Worm (Caenorhabditis elegans): ENCODE data around the gene dyf-6.

dyf-6 gene

ce11 chrX:10386408-10386807 is at the start of gene dyf-6:
TSS of gene dyf-6 (minus strand) at chrX:10386508.
- TF ChIP-seq lin-35 (GFP tag; optimal IDR thresholded peaks at IDR 0.05) (no peak), zfh-2 (GFP tag; conservative IDR thresholded peaks at IDR 0.05) (no peak), Y95B8A.8 (GFP tag; IDR thresholded peaks at IDR 0.05) (no peak), rpc-1 (optimal IDR thresholded peaks at IDR 0.05) (no peak), rpc-1 (tag; optimal IDR thresholded peaks at IDR 0.05) (no peak), lsy-27 (tag; optimal IDR thresholded peaks at IDR 0.05; ENCODE audit: borderline replicate concordance, insufficient read depth) (no peak), bed-1 (GFP tag; IDR thresholded peaks at IDR 0.05) (no peak), rec-8 (tag; optimal IDR thresholded peaks at IDR 0.05) (no peak), nhr-179 (tag; optimal IDR thresholded peaks at IDR 0.05) (no peak), zim-3 (tag; optimal IDR thresholded peaks at IDR 0.05) (no peak), F57C9.4 (tag; optimal IDR thresholded peaks at IDR 0.05) (no peak), hmg-20 (GFP tag; IDR thresholded peaks at IDR 0.05) (no peak), snpc-1.1 (tag; optimal IDR thresholded peaks at IDR 0.05; ENCODE audit: insufficient read depth) (no peak), lir-1 (GFP tag; conservative IDR thresholded peaks at IDR 0.05) (no peak), F23B12.7 (tag; optimal IDR thresholded peaks at IDR 0.05; ENCODE audit: insufficient read depth) (no peak), egl-44 (GFP tag; IDR thresholded peaks at IDR 0.05) (no peak), sptf-2 (GFP tag; optimal IDR thresholded peaks at IDR 0.05) (no peak), let-607 (tag; optimal IDR thresholded peaks at IDR 0.05) (no peak), mel-28 (tag; optimal IDR thresholded peaks at IDR 0.05; ENCODE audit: borderline replicate concordance) (no peak), hlh-26 (GFP tag; conservative IDR thresholded peaks at IDR 0.05) (no peak), hsf-1 (GFP tag; IDR thresholded peaks at IDR 0.05) (no peak)

- no peak for TF ChIP-seq nfya-1 (tag; optimal IDR thresholded peaks at IDR 0.05; ENCODE audit: borderline replicate concordance, insufficient read depth)
- TF ChIP-seq let-607 (tag; optimal IDR thresholded peaks at IDR 0.05), result no peak
- TF ChIP-seq egrh-3 (GFP tag; IDR thresholded peaks at IDR 0.05), result peak; percentile 66; the same call in 1 of the 2 replicates
- TF ChIP-seq Y67H2A.10 (GFP tag; conservative IDR thresholded peaks at IDR 0.05), result no peak
- TF ChIP-seq nhr-179 (tag; optimal IDR thresholded peaks at IDR 0.05), result no peak
- TF ChIP-seq Y53F4B.3 (GFP tag; IDR thresholded peaks at IDR 0.05), result no peak
- TF ChIP-seq F49E8.2 (tag; optimal IDR thresholded peaks at IDR 0.05; ENCODE audit: insufficient read depth), result no peak
- TF ChIP-seq snpc-4 (GFP tag; optimal IDR thresholded peaks at IDR 0.05), result no peak
- no peak for TF ChIP-seq snpc-4 (tag; optimal IDR thresholded peaks at IDR 0.05)
- no peak for TF ChIP-seq ceh-91 (GFP tag; IDR thresholded peaks at IDR 0.05)
- TF ChIP-seq unc-130 (GFP tag; optimal IDR thresholded peaks at IDR 0.05), result no peak
- TF ChIP-seq hmg-1.2 (GFP tag; IDR thresholded peaks at IDR 0.05), result peak; percentile 55
- 0 out of 2 replicates have a peak, but pooled peaks have one; percentile 48 for TF ChIP-seq pbrm-1 (GFP tag; IDR thresholded peaks at IDR 0.05)
- no peak for TF ChIP-seq madf-8 (GFP tag; conservative IDR thresholded peaks at IDR 0.05)
- no peak for TF ChIP-seq sptf-2 (GFP tag; optimal IDR thresholded peaks at IDR 0.05)
- TF ChIP-seq K12H6.12 (tag; optimal IDR thresholded peaks at IDR 0.05), result peak; percentile 89
- TF ChIP-seq K11D2.4 (GFP tag; IDR thresholded peaks at IDR 0.05), result peak; percentile 64; the same call in 1 of the 2 replicates
- 0 out of 2 replicates have a peak, but pooled peaks have one; percentile 62 for TF ChIP-seq egl-18 (GFP tag; IDR thresholded peaks at IDR 0.05)
- TF ChIP-seq lag-1 (GFP tag; IDR thresholded peaks at IDR 0.05), result no peak
- TF ChIP-seq snpc-3.4 (tag; optimal IDR thresholded peaks at IDR 0.05), result no peak
- TF ChIP-seq ztf-6 (GFP tag; IDR thresholded peaks at IDR 0.05), result peak; percentile 60; the same call in 1 of the 2 replicates
- TF ChIP-seq lsy-27 (tag; optimal IDR thresholded peaks at IDR 0.05; ENCODE audit: borderline replicate concordance, insufficient read depth), result no peak
- no peak for TF ChIP-seq lin-26 (GFP tag; IDR thresholded peaks at IDR 0.05)
- no peak for TF ChIP-seq akir-1 (GFP tag; optimal IDR thresholded peaks at IDR 0.05)
- TF ChIP-seq zfh-2 (GFP tag; conservative IDR thresholded peaks at IDR 0.05), result peak; percentile 98
- no peak for TF ChIP-seq nhr-80 (tag; optimal IDR thresholded peaks at IDR 0.05)
- no peak for TF ChIP-seq lin-35 (GFP tag; optimal IDR thresholded peaks at IDR 0.05)
- no peak for TF ChIP-seq lir-1 (GFP tag; conservative IDR thresholded peaks at IDR 0.05)
- TF ChIP-seq bed-2 (GFP tag; IDR thresholded peaks at IDR 0.05), result peak; percentile 50; the same call in 1 of the 2 replicates
- TF ChIP-seq egl-44 (GFP tag; IDR thresholded peaks at IDR 0.05), result no peak
- no peak for TF ChIP-seq him-1 (tag; optimal IDR thresholded peaks at IDR 0.05)
- TF ChIP-seq attf-3 (GFP tag; conservative IDR thresholded peaks at IDR 0.05), result no peak
- no peak for TF ChIP-seq rec-8 (tag; optimal IDR thresholded peaks at IDR 0.05)
Measured at ce11 chrX:10435492-10435939, 49.2 kb upstream of the dyf-6 start.

Data from whole organism, young adult.